Worm (Caenorhabditis elegans) whole organism, young adult: ENCODE measurements around the gene F38A1.15.

Experiments
- ZK185.1 ChIP-seq: sonication (generic microtip); optimal IDR thresholded peaks from 2 replicates; lab custom pipeline; 2016; ENCODE audit warnings: mild to moderate bottlenecking, missing genetic modification characterization, missing compliant biosample characterization; ENCODE audit not compliant: poor library complexity, severe bottlenecking
- atf-7 ChIP-seq: sonication (generic microtip); optimal IDR thresholded peaks from 2 replicates; lab custom pipeline; 2017; ENCODE audit warnings: mild to moderate bottlenecking, missing genetic modification characterization, missing compliant biosample characterization
- lir-1 ChIP-seq: fragments of 200-800 bp; sonication (Bioruptor generic); conservative IDR thresholded peaks from 2 replicates; pipeline ENCODE4 v1.3.6; 2022; ENCODE audit warnings: missing genetic modification reagents, missing genetic modification characterization, missing compliant biosample characterization
- mel-28 ChIP-seq: sonication (generic microtip); optimal IDR thresholded peaks from 2 replicates; lab custom pipeline; 2016; ENCODE audit warnings: borderline replicate concordance, mild to moderate bottlenecking, missing genetic modification characterization, missing compliant biosample characterization
- snpc-4 ChIP-seq, 5 experiments: fragments of 150-350 bp in 1 of 5; sonication (generic microtip) in 4 of 5; optimal IDR thresholded peaks; 2 replicates each; lab custom pipeline; 2014 to 2018; ENCODE audit warnings: missing genetic modification characterization in 5 of 5, missing biosample characterization in 3 of 5, antibody characterized with exemption in 2 of 5, mild to moderate bottlenecking in 2 of 5, missing compliant biosample characterization in 2 of 5, missing genotype in 2 of 5, moderate library complexity in 2 of 5, missing genetic modification reagents in 1 of 5
- unc-130 ChIP-seq: sonication (generic microtip); optimal IDR thresholded peaks from 2 replicates; lab custom pipeline; 2016; ENCODE audit warnings: missing genetic modification reagents, missing genetic modification characterization, missing compliant biosample characterization
- unc-62 ChIP-seq: fragments of 150-350 bp; optimal IDR thresholded peaks from 2 replicates; lab custom pipeline; 2014; ENCODE audit warnings: missing biosample characterization, missing genetic modification reagents, missing genetic modification characterization
- zim-3 ChIP-seq: sonication (generic microtip); optimal IDR thresholded peaks from 2 replicates; lab custom pipeline; 2017; ENCODE audit warnings: mild to moderate bottlenecking, missing genetic modification characterization, moderate library complexity, missing compliant biosample characterization
- ztf-26 ChIP-seq: sonication (generic microtip); optimal IDR thresholded peaks from 2 replicates; lab custom pipeline; 2017; ENCODE audit warnings: missing genetic modification characterization, missing compliant biosample characterization
- ztf-6 ChIP-seq: fragments of 200-800 bp; sonication (Bioruptor generic); IDR thresholded peaks from 2 replicates; pipeline ENCODE4 v1.3.6; 2022; ENCODE audit warnings: missing genetic modification reagents, missing genetic modification characterization, missing compliant biosample characterization

DNA sequence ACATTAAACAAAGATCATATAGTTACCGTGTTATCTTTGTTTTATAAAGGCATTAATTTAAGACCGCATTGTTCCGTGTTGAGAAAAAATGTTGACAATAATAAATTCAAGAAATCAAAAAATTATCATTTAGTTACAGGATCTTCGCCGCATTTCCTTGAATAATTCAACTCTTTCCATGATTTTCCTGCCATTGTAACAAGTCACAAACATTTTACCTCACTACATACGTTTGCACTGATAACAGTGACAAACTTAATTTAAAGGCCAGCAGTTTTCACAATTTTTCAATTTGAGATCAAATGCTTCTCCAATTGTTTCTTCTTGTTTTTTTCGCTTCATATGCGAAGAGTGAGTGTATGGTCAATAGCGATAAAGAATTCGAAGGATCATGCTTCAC is 17.8 kb upstream of the F38A1.15 start, which contains the start of gene clec-169:
- TF ChIP-seq unc-130 (GFP tag; lab: Kevin White, UChicago), result no peak
- no peak for TF ChIP-seq ztf-26 (tag; lab: Kevin White, UChicago)
- TF ChIP-seq unc-62, result no peak
- no peak for TF ChIP-seq atf-7
- no peak for TF ChIP-seq ztf-6
- TF ChIP-seq zim-3 (tag; lab: Kevin White, UChicago), result no peak
- no peak for TF ChIP-seq lir-1 (GFP tag; lab: Robert Waterston, UW)
- TF ChIP-seq snpc-4 (GFP tag; optimal IDR thresholded peaks at IDR 0.05; lab: Kevin White, UChicago), result no peak
- no peak for TF ChIP-seq snpc-4 (tag; optimal IDR thresholded peaks at IDR 0.05; lab: Kevin White, UChicago)
- no peak for TF ChIP-seq mel-28 (tag; lab: Kevin White, UChicago)
- TF ChIP-seq ZK185.1 (tag; lab: Kevin White, UChicago), result no peak
